Fruit fly (Drosophila melanogaster) whole organism, embryonic: ENCODE measurements around the gene CG10252.
A peak's percentile ranks its signal among the peaks of the same experiment; 100 is the strongest.

Source experiments
- Asciz ChIP-seq: fragments of 200-800 bp; sonication (Bioruptor generic); optimal IDR thresholded peaks from 2 replicates; lab custom pipeline; 2017; ENCODE audit warnings: missing biosample characterization, mild to moderate bottlenecking, missing genetic modification characterization, missing genetic modification reagents
- Bdp1 ChIP-seq: fragments of 200-800 bp; sonication (Bioruptor generic); optimal IDR thresholded peaks from 3 replicates; lab custom pipeline; 2016; ENCODE audit warnings: missing biosample characterization, missing genetic modification characterization
- Blimp-1 ChIP-seq: fragments of 200-800 bp; sonication (Bioruptor generic); optimal IDR thresholded peaks from 3 replicates; lab custom pipeline; 2018; ENCODE audit warnings: missing biosample characterization, missing genetic modification characterization, mild to moderate bottlenecking, moderate library complexity, missing genetic modification reagents
- CG10267 ChIP-seq: fragments of 200-800 bp; sonication (Bioruptor generic); optimal IDR thresholded peaks from 2 replicates; lab custom pipeline; 2018; ENCODE audit warnings: missing biosample characterization, mild to moderate bottlenecking, missing genetic modification characterization, moderate library complexity
- CG11695 ChIP-seq: fragments of 200-800 bp; sonication (Bioruptor generic); IDR thresholded peaks from 3 replicates; pipeline ENCODE4 v1.3.6; 2022; ENCODE audit warnings: missing biosample characterization, missing genetic modification characterization
- CG1602 ChIP-seq: fragments of 200-800 bp; sonication (Bioruptor generic); optimal IDR thresholded peaks from 3 replicates; lab custom pipeline; 2016; ENCODE audit warnings: missing biosample characterization, missing genetic modification characterization
- CG17359 ChIP-seq: fragments of 200-800 bp; sonication (Bioruptor generic); optimal IDR thresholded peaks from 3 replicates; lab custom pipeline; 2018; ENCODE audit warnings: missing biosample characterization, mild to moderate bottlenecking, missing genetic modification characterization, moderate library complexity
- CG17802 ChIP-seq: fragments of 200-800 bp; sonication (Bioruptor generic); optimal IDR thresholded peaks from 2 replicates; lab custom pipeline; 2018; ENCODE audit warnings: missing biosample characterization, mild to moderate bottlenecking, missing genetic modification characterization, moderate library complexity
- CG18011 ChIP-seq: fragments of 200-800 bp; sonication (Bioruptor generic); optimal IDR thresholded peaks from 2 replicates; lab custom pipeline; 2017; ENCODE audit warnings: missing biosample characterization, missing genetic modification characterization, mild to moderate bottlenecking, moderate library complexity, missing genotype
- CG18476 ChIP-seq: fragments of 200-800 bp; sonication (Bioruptor generic); optimal IDR thresholded peaks from 2 replicates; lab custom pipeline; 2016; ENCODE audit warnings: missing biosample characterization, mild to moderate bottlenecking, missing genetic modification characterization
- CG2116 ChIP-seq: fragments of 200-800 bp; sonication (Bioruptor generic); optimal IDR thresholded peaks from 3 replicates; lab custom pipeline; 2018; ENCODE audit warnings: missing biosample characterization, mild to moderate bottlenecking, missing genetic modification characterization
- CG2712 ChIP-seq: fragments of 200-800 bp; optimal IDR thresholded peaks from 3 replicates; lab custom pipeline; 2019; ENCODE audit warnings: missing biosample characterization, mild to moderate bottlenecking, missing genetic modification characterization, moderate library complexity
- CG34224 ChIP-seq: fragments of 200-800 bp; sonication (Bioruptor generic); IDR thresholded peaks from 3 replicates; pipeline ENCODE4 v1.3.6; 2022; ENCODE audit warnings: missing biosample characterization, missing genetic modification characterization; ENCODE audit not compliant: partially characterized antibody
- CG3838 ChIP-seq: fragments of 200-800 bp; sonication (Bioruptor generic); optimal IDR thresholded peaks from 3 replicates; lab custom pipeline; 2016; ENCODE audit warnings: missing biosample characterization, missing genetic modification characterization
- CG4404 ChIP-seq: fragments of 200-800 bp; sonication (Bioruptor generic); IDR thresholded peaks from 2 replicates; pipeline ENCODE4 v1.3.6; 2022; ENCODE audit warnings: missing biosample characterization, missing genetic modification characterization
- CG4854 ChIP-seq: fragments of 200-800 bp; sonication (Bioruptor generic); optimal IDR thresholded peaks from 2 replicates; lab custom pipeline; 2016; ENCODE audit warnings: missing biosample characterization, missing genetic modification characterization, inconsistent platforms
- CG6791 ChIP-seq: fragments of 200-800 bp; sonication (Bioruptor generic); IDR thresholded peaks from 3 replicates; pipeline ENCODE4 v1.3.6; 2022; ENCODE audit warnings: missing biosample characterization, missing genetic modification characterization; ENCODE audit not compliant: partially characterized antibody
- CG7271 ChIP-seq: fragments of 200-800 bp; sonication (Bioruptor generic); optimal IDR thresholded peaks from 2 replicates; lab custom pipeline; 2018; ENCODE audit warnings: missing biosample characterization, mild to moderate bottlenecking, missing genetic modification characterization, moderate library complexity
- CG7357 ChIP-seq: fragments of 200-800 bp; sonication (Bioruptor generic); IDR thresholded peaks from 3 replicates; pipeline ENCODE4 v1.3.6; 2022; ENCODE audit warnings: missing biosample characterization, missing genetic modification characterization
- D19B ChIP-seq: fragments of 200-800 bp; sonication (Bioruptor generic); optimal IDR thresholded peaks from 2 replicates; lab custom pipeline; 2017; ENCODE audit warnings: missing biosample characterization, mild to moderate bottlenecking, missing genetic modification characterization
- Drgx ChIP-seq: fragments of 200-800 bp; sonication (Bioruptor generic); IDR thresholded peaks from 2 replicates; pipeline ENCODE4 v1.3.6; 2022; ENCODE audit warnings: missing biosample characterization, missing genetic modification characterization
- E2f1 ChIP-seq: fragments of 200-800 bp; sonication (Bioruptor generic); IDR thresholded peaks from 2 replicates; pipeline ENCODE4 v1.3.6; 2022; ENCODE audit warnings: missing biosample characterization, missing genetic modification characterization
- E2f2 ChIP-seq: fragments of 200-800 bp; sonication (Bioruptor generic); IDR thresholded peaks from 2 replicates; pipeline ENCODE4 v1.3.6; 2022; ENCODE audit warnings: missing biosample characterization, missing genetic modification characterization
- Lim3 ChIP-seq: fragments of 200-800 bp; sonication (Bioruptor generic); IDR thresholded peaks from 2 replicates; pipeline ENCODE4 v1.3.6; 2022; ENCODE audit warnings: missing biosample characterization, missing genetic modification characterization
- Mrtf ChIP-seq: fragments of 200-800 bp; sonication (Bioruptor generic); IDR thresholded peaks from 3 replicates; pipeline ENCODE4 v1.3.6; 2022; ENCODE audit warnings: missing biosample characterization, missing genetic modification characterization
- NK7.1 ChIP-seq: fragments of 200-800 bp; sonication (Bioruptor generic); optimal IDR thresholded peaks from 3 replicates; lab custom pipeline; 2016; ENCODE audit warnings: missing biosample characterization, missing genetic modification characterization
- Neu2 ChIP-seq: fragments of 200-800 bp; sonication (Bioruptor generic); optimal IDR thresholded peaks from 3 replicates; lab custom pipeline; 2016; ENCODE audit warnings: missing biosample characterization, missing genetic modification characterization, borderline replicate concordance
- Nf-YB ChIP-seq: fragments of 200-800 bp; sonication (Bioruptor generic); optimal IDR thresholded peaks from 3 replicates; lab custom pipeline; 2019; ENCODE audit warnings: missing biosample characterization, mild to moderate bottlenecking, missing genetic modification characterization, moderate library complexity
- NfI ChIP-seq: fragments of 200-800 bp; sonication (Bioruptor generic); optimal IDR thresholded peaks from 3 replicates; lab custom pipeline; 2018; ENCODE audit warnings: missing biosample characterization, mild to moderate bottlenecking, missing genetic modification characterization, moderate library complexity
- Oli ChIP-seq: fragments of 200-800 bp; sonication (Bioruptor generic); optimal IDR thresholded peaks from 2 replicates; lab custom pipeline; 2018; ENCODE audit warnings: missing biosample characterization, mild to moderate bottlenecking, missing genetic modification characterization, moderate library complexity
- Side ChIP-seq: fragments of 200-800 bp; sonication (Bioruptor generic); optimal IDR thresholded peaks from 2 replicates; lab custom pipeline; 2016; ENCODE audit warnings: missing biosample characterization, missing genetic modification characterization
- Ssrp ChIP-seq: fragments of 200-800 bp; sonication (Bioruptor generic); optimal IDR thresholded peaks from 2 replicates; lab custom pipeline; 2018; ENCODE audit warnings: missing biosample characterization, mild to moderate bottlenecking, missing genetic modification characterization, moderate library complexity
- Vsx1 ChIP-seq: fragments of 200-800 bp; sonication (Bioruptor generic); optimal IDR thresholded peaks from 2 replicates; lab custom pipeline; 2017; ENCODE audit warnings: missing biosample characterization, mild to moderate bottlenecking, missing genetic modification characterization, missing genetic modification reagents
- ab ChIP-seq: fragments of 200-800 bp; sonication (Bioruptor generic); optimal IDR thresholded peaks from 2 replicates; lab custom pipeline; 2016; ENCODE audit warnings: missing biosample characterization, missing genetic modification characterization
- ato ChIP-seq: fragments of 200-800 bp; sonication (Bioruptor generic); IDR thresholded peaks from 2 replicates; pipeline ENCODE4 v1.3.6; 2022; ENCODE audit warnings: missing biosample characterization, missing genetic modification characterization; ENCODE audit not compliant: partially characterized antibody
- az2 ChIP-seq: fragments of 200-800 bp; sonication (Bioruptor generic); optimal IDR thresholded peaks from 3 replicates; lab custom pipeline; 2016; ENCODE audit warnings: missing biosample characterization, missing genetic modification characterization
- danr ChIP-seq: fragments of 200-800 bp; sonication (Bioruptor generic); IDR thresholded peaks from 2 replicates; pipeline ENCODE4 v1.3.6; 2022; ENCODE audit warnings: missing biosample characterization, missing genetic modification characterization
- dm ChIP-seq: fragments of 200-800 bp; sonication (Bioruptor generic); optimal IDR thresholded peaks from 3 replicates; lab custom pipeline; 2016; ENCODE audit warnings: missing biosample characterization, missing genetic modification characterization
- dpn ChIP-seq, 2 experiments: fragments of 200-800 bp; sonication (Bioruptor generic); optimal IDR thresholded peaks; 3 replicates each; lab custom pipeline; 2016; ENCODE audit warnings: missing biosample characterization in 2 of 2, missing genetic modification characterization in 2 of 2
- ems ChIP-seq: fragments of 200-800 bp; sonication (Bioruptor generic); optimal IDR thresholded peaks from 3 replicates; lab custom pipeline; 2016; ENCODE audit warnings: missing biosample characterization, missing genetic modification characterization
- gsb-n ChIP-seq: fragments of 200-800 bp; sonication (Bioruptor generic); optimal IDR thresholded peaks from 3 replicates; lab custom pipeline; 2018; ENCODE audit warnings: missing biosample characterization, mild to moderate bottlenecking, missing genetic modification characterization
- gt ChIP-seq: fragments of 200-800 bp; sonication (Bioruptor generic); IDR thresholded peaks from 2 replicates; pipeline ENCODE4 v1.3.6; 2022; ENCODE audit warnings: missing biosample characterization, missing genetic modification characterization
- kah ChIP-seq: fragments of 200-800 bp; sonication (Bioruptor generic); optimal IDR thresholded peaks from 2 replicates; lab custom pipeline; 2018; ENCODE audit warnings: missing biosample characterization, mild to moderate bottlenecking, missing genetic modification characterization
- lov ChIP-seq, 2 experiments: fragments of 200-800 bp in 1 of 2; fragments of >200 bp in 1 of 2; sonication (Bioruptor generic) in 1 of 2; IDR thresholded peaks in 1 of 2; optimal IDR thresholded peaks in 1 of 2; 2 replicates in 1 of 2; 3 replicates in 1 of 2; pipeline versions ENCODE4 v1.3.6 to Lab custom; 2017 to 2022; ENCODE audit warnings: missing biosample characterization in 1 of 2, missing genetic modification characterization in 1 of 2
- nau ChIP-seq: fragments of 200-800 bp; sonication (Bioruptor generic); optimal IDR thresholded peaks from 3 replicates; lab custom pipeline; 2017; ENCODE audit warnings: missing biosample characterization, mild to moderate bottlenecking, missing genetic modification characterization, missing genetic modification reagents
- pb ChIP-seq: fragments of 200-800 bp; sonication (Bioruptor generic); optimal IDR thresholded peaks from 3 replicates; lab custom pipeline; 2016; ENCODE audit warnings: missing biosample characterization, missing genetic modification characterization
- peb ChIP-seq: fragments of 200-800 bp; sonication (Bioruptor generic); IDR thresholded peaks from 2 replicates; pipeline ENCODE4 v1.3.6; 2022; ENCODE audit warnings: missing biosample characterization, missing genetic modification characterization
- ssp ChIP-seq: fragments of 200-800 bp; sonication (Bioruptor generic); IDR thresholded peaks from 2 replicates; pipeline ENCODE4 v1.3.6; 2022; ENCODE audit warnings: missing biosample characterization, missing genetic modification characterization
- toy ChIP-seq: fragments of 200-800 bp; sonication (Bioruptor generic); IDR thresholded peaks from 2 replicates; pipeline ENCODE4 v1.3.6; 2022; ENCODE audit warnings: missing biosample characterization, missing genetic modification characterization

The CG10252 gene

dm6 chr3R:23729632-23730471 is 33.8 kb upstream of the CG10252 start (continued):
- no peak for TF ChIP-seq dm
- TF ChIP-seq Side (GFP tag; lab: Kevin White, UChicago): no peak
- TF ChIP-seq Bdp1 (GFP tag; lab: Kevin White, UChicago): peak; percentile 99
- TF ChIP-seq Asciz (GFP tag; lab: Kevin White, UChicago): no peak
- TF ChIP-seq Neu2: no peak
- no peak for TF ChIP-seq E2f2 (GFP tag; lab: Robert Waterston, UW)
- TF ChIP-seq NfI (GFP tag; lab: Kevin White, UChicago): no peak
- TF ChIP-seq peb (GFP tag; lab: Robert Waterston, UW): no peak
- TF ChIP-seq D19B (GFP tag; lab: Kevin White, UChicago): no peak
- peak; percentile 72 for TF ChIP-seq CG34224
- TF ChIP-seq E2f1: no peak
- no peak for TF ChIP-seq CG17359 (tag; lab: Kevin White, UChicago)
- no peak for TF ChIP-seq CG10267 (tag; lab: Kevin White, UChicago)
- TF ChIP-seq danr (GFP tag; lab: Robert Waterston, UW): no peak
- TF ChIP-seq kah (GFP tag; lab: Kevin White, UChicago): no peak
- TF ChIP-seq CG4404: no peak
- no peak for TF ChIP-seq CG17802 (tag; lab: Kevin White, UChicago)
- TF ChIP-seq CG6791 (GFP tag; lab: Robert Waterston, UW): peak; percentile 88; the same call in 2 of the 3 replicates
- no peak for TF ChIP-seq NK7.1 (GFP tag; lab: Kevin White, UChicago)
- TF ChIP-seq Ssrp: peak; percentile 55
- TF ChIP-seq ems (GFP tag; lab: Kevin White, UChicago): no peak
- TF ChIP-seq Nf-YB (GFP tag; lab: Kevin White, UChicago): no peak
- no peak for TF ChIP-seq CG18476 (GFP tag; lab: Kevin White, UChicago)
- peak; percentile 44 for TF ChIP-seq Drgx (GFP tag; lab: Robert Waterston, UW)
- TF ChIP-seq CG18011: no peak
- TF ChIP-seq Mrtf (GFP tag; lab: Robert Waterston, UW): no peak
- TF ChIP-seq ssp (GFP tag; lab: Robert Waterston, UW): no peak
- no peak for TF ChIP-seq dpn (GFP tag; optimal IDR thresholded peaks at IDR 0.05; lab: Kevin White, UChicago)
- no peak for TF ChIP-seq az2 (GFP tag; lab: Kevin White, UChicago)
- TF ChIP-seq toy (GFP tag; lab: Robert Waterston, UW): no peak
- TF ChIP-seq pb (GFP tag; lab: Kevin White, UChicago): no peak
- no peak for TF ChIP-seq lov (optimal IDR thresholded peaks at IDR 0.05; lab: Kevin White, UChicago)
- TF ChIP-seq lov (GFP tag; IDR thresholded peaks at IDR 0.05; lab: Robert Waterston, UW): no peak
- TF ChIP-seq Lim3 (GFP tag; lab: Robert Waterston, UW): no peak
- peak; percentile 57; the same call in 1 of the 2 replicates for TF ChIP-seq ato (GFP tag; lab: Robert Waterston, UW)
- TF ChIP-seq Blimp-1 (GFP tag; lab: Kevin White, UChicago): no peak
- TF ChIP-seq CG1602 (GFP tag; lab: Kevin White, UChicago): no peak
- no peak for TF ChIP-seq CG7271 (tag; lab: Kevin White, UChicago)
- no peak for TF ChIP-seq CG4854 (GFP tag; lab: Kevin White, UChicago)
- no peak for TF ChIP-seq CG2116
- TF ChIP-seq nau (GFP tag; lab: Kevin White, UChicago): no peak
- TF ChIP-seq ab: no peak
- no peak for TF ChIP-seq gsb-n (tag; lab: Kevin White, UChicago)
- TF ChIP-seq CG11695 (GFP tag; lab: Robert Waterston, UW): peak; percentile 18; the same call in 1 of the 3 replicates
- no peak for TF ChIP-seq Oli (tag; lab: Kevin White, UChicago)
- TF ChIP-seq CG2712: no peak
- TF ChIP-seq gt (GFP tag; lab: Robert Waterston, UW): no peak
- TF ChIP-seq CG3838: no peak
- no peak for TF ChIP-seq CG7357 (GFP tag; lab: Robert Waterston, UW)
- no peak for TF ChIP-seq Vsx1 (GFP tag; lab: Kevin White, UChicago)
